Worm (Caenorhabditis elegans): ENCODE measurements around the gene gex-4.

Gene gex-4

ce11 chrIII:12218633-12219097 is at the start of gene gex-4, which contains the start of gene gphr-1:
TSS of gene gex-4 (minus strand) at chrIII:12218634.
TSS of gene gphr-1 (plus strand) at chrIII:12219047.
- TF ChIP-seq mes-4 (tag; optimal IDR thresholded peaks at IDR 0.05), result no peak
- no peak for TF ChIP-seq madf-3 (GFP tag; IDR thresholded peaks at IDR 0.05)
- TF ChIP-seq bed-1 (GFP tag; IDR thresholded peaks at IDR 0.05), result no peak
- no peak for TF ChIP-seq aptf-2 (GFP tag; conservative IDR thresholded peaks at IDR 0.05)
- no peak for TF ChIP-seq zim-3 (tag; optimal IDR thresholded peaks at IDR 0.05)
- no peak for TF ChIP-seq F49E8.2 (tag; optimal IDR thresholded peaks at IDR 0.05; ENCODE audit: insufficient read depth)
- TF ChIP-seq F23B12.7 (tag; optimal IDR thresholded peaks at IDR 0.05; ENCODE audit: insufficient read depth), result peak; percentile 13
- no peak for TF ChIP-seq snpc-3.4 (tag; optimal IDR thresholded peaks at IDR 0.05)
- no peak for TF ChIP-seq let-526 (GFP tag; IDR thresholded peaks at IDR 0.05)
- TF ChIP-seq ceh-79 (tag; optimal IDR thresholded peaks at IDR 0.05), result no peak
- TF ChIP-seq B0261.1 (tag; optimal IDR thresholded peaks at IDR 0.05), result no peak
- peak; percentile 89 for TF ChIP-seq ceh-100 (GFP tag; IDR thresholded peaks at IDR 0.05)
- no peak for TF ChIP-seq rpc-1 (optimal IDR thresholded peaks at IDR 0.05)
- TF ChIP-seq rpc-1 (tag; optimal IDR thresholded peaks at IDR 0.05), result no peak
- no peak for TF ChIP-seq snpc-4 (GFP tag; optimal IDR thresholded peaks at IDR 0.05)
- TF ChIP-seq snpc-4 (tag; optimal IDR thresholded peaks at IDR 0.05), result peak in 1 of 4 experiments; percentile 13
- TF ChIP-seq tlf-1 (GFP tag; optimal IDR thresholded peaks at IDR 0.05), result no peak
- no peak for TF ChIP-seq ceh-91 (GFP tag; IDR thresholded peaks at IDR 0.05)
- TF ChIP-seq ceh-27 (GFP tag; optimal IDR thresholded peaks at IDR 0.05), result peak; percentile 5
- no peak for TF ChIP-seq ZK185.1 (tag; optimal IDR thresholded peaks at IDR 0.05; ENCODE audit: poor library complexity, severe bottlenecking)
- no peak for TF ChIP-seq hsf-1 (GFP tag; IDR thresholded peaks at IDR 0.05)
- peak; percentile 25 for TF ChIP-seq lin-40 (tag; optimal IDR thresholded peaks at IDR 0.05)
- TF ChIP-seq ztf-18 (tag; optimal IDR thresholded peaks at IDR 0.05), result no peak
- TF ChIP-seq rcor-1 (GFP tag; IDR thresholded peaks at IDR 0.05), result no peak
- TF ChIP-seq hmg-1.2 (GFP tag; IDR thresholded peaks at IDR 0.05), result no peak
- TF ChIP-seq B0336.3 (GFP tag; IDR thresholded peaks at IDR 0.05), result no peak
- no peak for TF ChIP-seq C17E4.6 (GFP tag; IDR thresholded peaks at IDR 0.05)
- TF ChIP-seq B0019.2 (GFP tag; conservative IDR thresholded peaks at IDR 0.05), result no peak
- TF ChIP-seq ztf-6 (GFP tag; IDR thresholded peaks at IDR 0.05), result no peak
- TF ChIP-seq T07F8.4 (tag; optimal IDR thresholded peaks at IDR 0.05), result no peak
- TF ChIP-seq Y95B8A.8 (GFP tag; IDR thresholded peaks at IDR 0.05), result no peak
- no peak for TF ChIP-seq somi-1 (GFP tag; optimal IDR thresholded peaks at IDR 0.05)
- no peak for TF ChIP-seq cebp-1 (GFP tag; IDR thresholded peaks at IDR 0.05)
- no peak for TF ChIP-seq cebp-1 (tag; optimal IDR thresholded peaks at IDR 0.05)
- no peak for TF ChIP-seq dpff-1 (tag; optimal IDR thresholded peaks at IDR 0.05)
- TF ChIP-seq lin-26 (GFP tag; IDR thresholded peaks at IDR 0.05), result no peak
- no peak for TF ChIP-seq F10E7.11 (tag; optimal IDR thresholded peaks at IDR 0.05)
- TF ChIP-seq egl-44 (GFP tag; IDR thresholded peaks at IDR 0.05), result no peak
- TF ChIP-seq ets-4 (GFP tag; optimal IDR thresholded peaks at IDR 0.05), result no peak
- no peak for TF ChIP-seq sdz-38 (tag; optimal IDR thresholded peaks at IDR 0.05)
- TF ChIP-seq K12H6.12 (tag; optimal IDR thresholded peaks at IDR 0.05), result peak; percentile 16
- TF ChIP-seq hlh-12 (tag; optimal IDR thresholded peaks at IDR 0.05), result no peak
- peak; percentile 53 for TF ChIP-seq attf-5 (GFP tag; optimal IDR thresholded peaks at IDR 0.05)
- no peak for TF ChIP-seq ceh-40 (GFP tag; IDR thresholded peaks at IDR 0.05)
- TF ChIP-seq mcd-1 (GFP tag; IDR thresholded peaks at IDR 0.05), result peak; percentile 77

All from whole organism, young adult.